Worm (Caenorhabditis elegans): Measurements from ENCODE around the gene Y43C5A.7.

Y43C5A.7 gene

DNA sequence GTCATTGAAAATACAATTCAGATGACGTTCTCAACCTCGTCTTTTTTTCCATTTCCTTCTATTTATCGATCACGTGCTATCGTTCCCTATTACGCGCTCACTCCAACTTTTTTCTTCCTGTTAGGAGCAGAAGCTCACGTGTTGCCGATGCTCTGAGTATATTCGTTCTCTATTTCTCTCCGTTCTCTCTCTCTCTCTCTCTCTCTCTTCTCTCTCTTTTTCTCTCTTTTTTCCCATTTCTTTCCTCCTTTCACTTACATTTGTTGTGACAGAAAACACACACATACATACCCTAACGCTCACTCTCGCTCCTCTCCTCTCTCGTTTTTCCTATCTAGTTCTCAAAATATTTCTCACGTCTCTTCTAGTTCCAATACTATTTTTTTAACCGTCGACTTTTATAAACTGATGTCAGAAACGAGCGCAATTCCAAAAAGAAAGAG is 24.7 kb upstream of the Y43C5A.7 start (continued):
- TF ChIP-seq tbp1 (GFP tag; optimal IDR thresholded peaks at IDR 0.05) (peak; percentile 58), snpc-1.1 (tag; optimal IDR thresholded peaks at IDR 0.05; ENCODE audit: insufficient read depth) (no peak), ztf-18 (tag; optimal IDR thresholded peaks at IDR 0.05) (peak; percentile 21), F57C9.4 (tag; optimal IDR thresholded peaks at IDR 0.05) (no peak), attf-5 (GFP tag; optimal IDR thresholded peaks at IDR 0.05) (peak; percentile 93), egrh-3 (GFP tag; IDR thresholded peaks at IDR 0.05) (peak; percentile 76), pha-4 (tag; optimal IDR thresholded peaks at IDR 0.05) (no peak), cebp-2 (GFP tag; IDR thresholded peaks at IDR 0.05) (no peak), C06A6.2 (GFP tag; conservative IDR thresholded peaks at IDR 0.05) (peak; percentile 80), lin-54 (GFP tag; optimal IDR thresholded peaks at IDR 0.05) (peak; percentile 50), lag-1 (GFP tag; IDR thresholded peaks at IDR 0.05) (no peak), lir-1 (GFP tag; conservative IDR thresholded peaks at IDR 0.05) (peak; percentile 59; the same call in 1 of the 2 replicates), ZK185.1 (tag; optimal IDR thresholded peaks at IDR 0.05; ENCODE audit: poor library complexity, severe bottlenecking) (peak; percentile 32), lsy-27 (tag; optimal IDR thresholded peaks at IDR 0.05; ENCODE audit: borderline replicate concordance, insufficient read depth) (no peak), sea-2 (GFP tag; IDR thresholded peaks at IDR 0.05) (no peak), D2030.7 (GFP tag; IDR thresholded peaks at IDR 0.05) (no peak), rcor-1 (GFP tag; IDR thresholded peaks at IDR 0.05) (0 out of 2 replicates have a peak, but pooled peaks have one; percentile 43), F22D6.2 (tag; optimal IDR thresholded peaks at IDR 0.05) (peak; percentile 46), dox-1 (GFP tag; IDR thresholded peaks at IDR 0.05) (peak; percentile 83), ztf-22 (GFP tag; optimal IDR thresholded peaks at IDR 0.05) (peak; percentile 61), hmg-1.2 (GFP tag; IDR thresholded peaks at IDR 0.05) (peak; percentile 84), zim-3 (tag; optimal IDR thresholded peaks at IDR 0.05) (no peak), nhr-80 (tag; optimal IDR thresholded peaks at IDR 0.05) (peak; percentile 95), gei-17 (GFP tag; optimal IDR thresholded peaks at IDR 0.05) (peak; percentile 49), let-607 (tag; optimal IDR thresholded peaks at IDR 0.05) (peak; percentile 65 to 75), nhr-120 (GFP tag; IDR thresholded peaks at IDR 0.05) (no peak), lin-40 (tag; optimal IDR thresholded peaks at IDR 0.05) (peak; percentile 91), pbrm-1 (GFP tag; IDR thresholded peaks at IDR 0.05) (peak; percentile 81), die-1 (tag; optimal IDR thresholded peaks at IDR 0.05) (peak; percentile 39), snpc-4 (GFP tag; optimal IDR thresholded peaks at IDR 0.05) (peak; percentile 63), snpc-4 (tag; optimal IDR thresholded peaks at IDR 0.05) (peak in 2 of 4 experiments; percentile 55 to 56), B0261.1 (tag; optimal IDR thresholded peaks at IDR 0.05) (no peak), ama-1 (optimal IDR thresholded peaks at IDR 0.05) (no peak), ama-1 (GFP tag; optimal IDR thresholded peaks at IDR 0.05) (no peak), dpff-1 (tag; optimal IDR thresholded peaks at IDR 0.05) (no peak), hlh-26 (GFP tag; conservative IDR thresholded peaks at IDR 0.05) (no peak), K12H6.12 (tag; optimal IDR thresholded peaks at IDR 0.05) (peak; percentile 93), nhr-90 (tag; optimal IDR thresholded peaks at IDR 0.05) (peak; percentile 50), ets-4 (GFP tag; optimal IDR thresholded peaks at IDR 0.05) (no peak), let-526 (GFP tag; IDR thresholded peaks at IDR 0.05) (peak; percentile 33; the same call in 1 of the 2 replicates), nfyb-1 (GFP tag; IDR thresholded peaks at IDR 0.05) (peak; percentile 79)
